Worm (Caenorhabditis elegans) whole organism, young adult: Measurements from ENCODE around the gene gtl-2.

Experiments
- T26A5.8 ChIP-seq: sonication (generic microtip); optimal IDR thresholded peaks from 2 replicates; lab custom pipeline; 2016; ENCODE audit warnings: missing genetic modification characterization, missing compliant biosample characterization
- cebp-1 ChIP-seq, 2 experiments: fragments of 200-800 bp in 1 of 2; sonication (Bioruptor generic) in 1 of 2; sonication (generic microtip) in 1 of 2; IDR thresholded peaks in 1 of 2; optimal IDR thresholded peaks in 1 of 2; 2 replicates each; pipeline versions ENCODE4 v1.3.6 to Lab custom; 2017 to 2022; ENCODE audit warnings: missing compliant biosample characterization in 2 of 2, missing genetic modification characterization in 2 of 2, mild to moderate bottlenecking in 1 of 2, missing genetic modification reagents in 1 of 2, moderate library complexity in 1 of 2
- dpl-1 ChIP-seq: fragments of 150-350 bp; optimal IDR thresholded peaks from 2 replicates; lab custom pipeline; 2014; ENCODE audit warnings: missing biosample characterization, missing genetic modification reagents, missing genetic modification characterization
- egl-44 ChIP-seq: fragments of 200-800 bp; sonication (Bioruptor generic); IDR thresholded peaks from 2 replicates; pipeline ENCODE4 v1.3.6; 2022; ENCODE audit warnings: missing genetic modification reagents, missing genetic modification characterization, missing compliant biosample characterization
- snpc-1.3 ChIP-seq: sonication (generic microtip); optimal IDR thresholded peaks from 2 replicates; lab custom pipeline; 2017; ENCODE audit warnings: missing genetic modification characterization, mild to moderate bottlenecking, missing compliant biosample characterization, antibody characterized with exemption, moderate library complexity, missing genotype, missing genetic modification reagents; ENCODE audit not compliant: insufficient read depth
- unc-62 ChIP-seq: fragments of 150-350 bp; optimal IDR thresholded peaks from 2 replicates; lab custom pipeline; 2014; ENCODE audit warnings: missing biosample characterization, missing genetic modification reagents, missing genetic modification characterization

- TF ChIP-seq unc-62 (GFP tag; lab: Kevin White, UChicago) = no peak
- TF ChIP-seq T26A5.8 (tag; lab: Kevin White, UChicago) = no peak
- no peak for TF ChIP-seq dpl-1 (GFP tag; lab: Kevin White, UChicago)
- no peak for TF ChIP-seq snpc-1.3 (tag; lab: Kevin White, UChicago)
- no peak for TF ChIP-seq egl-44
- no peak for TF ChIP-seq cebp-1 (GFP tag; IDR thresholded peaks at IDR 0.05; lab: Robert Waterston, UW)
- peak; percentile 42 for TF ChIP-seq cebp-1 (tag; optimal IDR thresholded peaks at IDR 0.05; lab: Kevin White, UChicago)
Measured at ce11 chrIV:11298154-11299086, 25.2 kb downstream of the gtl-2 start, which contains the start of the genes B0035.15 and dnj-1.
